Fruit fly (Drosophila melanogaster): ENCODE results near the gene GstD7.

- TF ChIP-seq h (optimal IDR thresholded peaks at IDR 0.05) (no peak), Sin3A (optimal IDR thresholded peaks at IDR 0.05) (no peak), Myc (optimal IDR thresholded peaks at IDR 0.05) (no peak), insv (optimal IDR thresholded peaks at IDR 0.05) (no peak)
Observed at dm6 chr3R:12367464-12367863, 10.8 kb upstream of the GstD7 start, which contains the start of gene GstD9.
